Fruit fly (Drosophila melanogaster) whole organism, embryonic: ENCODE measurements around the gene E23.

Experiments used
- CG11696 ChIP-seq: fragments of 200-800 bp; sonication (Bioruptor generic); IDR thresholded peaks from 2 replicates; pipeline ENCODE4 v1.3.6; 2022; ENCODE audit warnings: missing biosample characterization, missing genetic modification characterization
- CG17359 ChIP-seq: fragments of 200-800 bp; sonication (Bioruptor generic); optimal IDR thresholded peaks from 3 replicates; lab custom pipeline; 2018; ENCODE audit warnings: missing biosample characterization, mild to moderate bottlenecking, missing genetic modification characterization, moderate library complexity
- CG2116 ChIP-seq: fragments of 200-800 bp; sonication (Bioruptor generic); optimal IDR thresholded peaks from 3 replicates; lab custom pipeline; 2018; ENCODE audit warnings: missing biosample characterization, mild to moderate bottlenecking, missing genetic modification characterization
- CG2875 ChIP-seq: fragments of 200-800 bp; sonication (Bioruptor generic); optimal IDR thresholded peaks from 2 replicates; lab custom pipeline; 2017; ENCODE audit warnings: missing biosample characterization, mild to moderate bottlenecking, missing genetic modification characterization, missing genetic modification reagents
- CG31441 ChIP-seq: fragments of 200-800 bp; sonication (Bioruptor generic); IDR thresholded peaks from 2 replicates; pipeline ENCODE4 v1.3.6; 2022; ENCODE audit warnings: missing biosample characterization, missing genetic modification characterization
- CG3838 ChIP-seq: fragments of 200-800 bp; sonication (Bioruptor generic); optimal IDR thresholded peaks from 3 replicates; lab custom pipeline; 2016; ENCODE audit warnings: missing biosample characterization, missing genetic modification characterization
- CG4820 ChIP-seq: fragments of 200-800 bp; sonication (Bioruptor generic); optimal IDR thresholded peaks from 3 replicates; lab custom pipeline; 2016; ENCODE audit warnings: missing biosample characterization, missing genetic modification characterization
- CG6765 ChIP-seq: fragments of 200-800 bp; sonication (Bioruptor generic); optimal IDR thresholded peaks from 3 replicates; lab custom pipeline; 2017; ENCODE audit warnings: missing biosample characterization, mild to moderate bottlenecking, missing genetic modification characterization
- CG7271 ChIP-seq: fragments of 200-800 bp; sonication (Bioruptor generic); optimal IDR thresholded peaks from 2 replicates; lab custom pipeline; 2018; ENCODE audit warnings: missing biosample characterization, mild to moderate bottlenecking, missing genetic modification characterization, moderate library complexity
- CG7839 ChIP-seq: fragments of 200-800 bp; sonication (Bioruptor generic); optimal IDR thresholded peaks from 3 replicates; lab custom pipeline; 2018; ENCODE audit warnings: missing biosample characterization, mild to moderate bottlenecking, missing genetic modification characterization, moderate library complexity
- CG9727 ChIP-seq: fragments of 200-800 bp; sonication (Bioruptor generic); optimal IDR thresholded peaks from 3 replicates; lab custom pipeline; 2017; ENCODE audit warnings: missing biosample characterization, mild to moderate bottlenecking, missing genetic modification characterization
- CG9876 ChIP-seq: fragments of 200-800 bp; sonication (Bioruptor generic); optimal IDR thresholded peaks from 2 replicates; lab custom pipeline; 2016; ENCODE audit warnings: missing biosample characterization, missing genetic modification characterization
- CTCF ChIP-seq: fragments of 200-800 bp; sonication (Bioruptor generic); optimal IDR thresholded peaks from 2 replicates; lab custom pipeline; 2017; ENCODE audit warnings: missing biosample characterization, mild to moderate bottlenecking, missing genetic modification characterization, moderate library complexity
- CkIIα-i1 ChIP-seq: fragments of 200-800 bp; sonication (Bioruptor generic); IDR thresholded peaks from 2 replicates; pipeline ENCODE4 v1.3.6; 2022; ENCODE audit warnings: missing biosample characterization, missing genetic modification characterization
- Dll ChIP-seq: fragments of 200-800 bp; sonication (Bioruptor generic); IDR thresholded peaks from 4 replicates; pipeline ENCODE4 v1.3.6; 2022; ENCODE audit warnings: missing biosample characterization, missing genetic modification characterization; ENCODE audit not compliant: partially characterized antibody
- Dp ChIP-seq: fragments of 200-800 bp; sonication (Bioruptor generic); optimal IDR thresholded peaks from 2 replicates; lab custom pipeline; 2018; ENCODE audit warnings: missing biosample characterization, mild to moderate bottlenecking, missing genetic modification characterization, moderate library complexity
- Fer3 ChIP-seq: fragments of 200-800 bp; sonication (Bioruptor generic); optimal IDR thresholded peaks from 2 replicates; lab custom pipeline; 2018; ENCODE audit warnings: missing biosample characterization, mild to moderate bottlenecking, missing genetic modification characterization, moderate library complexity
- Hmr ChIP-seq: fragments of 200-800 bp; sonication (Bioruptor generic); optimal IDR thresholded peaks from 3 replicates; lab custom pipeline; 2017; ENCODE audit warnings: mild to moderate bottlenecking, missing biosample characterization, missing genetic modification reagents, missing genetic modification characterization
- Lpt ChIP-seq: fragments of >200 bp; optimal IDR thresholded peaks from 2 replicates; lab custom pipeline; 2018; ENCODE audit warnings: missing biosample characterization, missing genetic modification characterization
- Optix ChIP-seq: fragments of 200-800 bp; sonication (Bioruptor generic); IDR thresholded peaks from 3 replicates; pipeline ENCODE4 v1.3.6; 2022; ENCODE audit warnings: missing biosample characterization, missing genetic modification characterization
- Spps ChIP-seq: fragments of 200-800 bp; sonication (Bioruptor generic); optimal IDR thresholded peaks from 2 replicates; lab custom pipeline; 2018; ENCODE audit warnings: missing biosample characterization, mild to moderate bottlenecking, missing genetic modification characterization
- Xbp1 ChIP-seq: fragments of 200-800 bp; sonication (Bioruptor generic); optimal IDR thresholded peaks from 3 replicates; lab custom pipeline; 2016; ENCODE audit warnings: missing biosample characterization, mild to moderate bottlenecking, missing genetic modification characterization
- Xrp1 ChIP-seq: fragments of 200-800 bp; sonication (Bioruptor generic); IDR thresholded peaks from 2 replicates; pipeline ENCODE4 v1.3.6; 2022; ENCODE audit warnings: missing biosample characterization, missing genetic modification characterization
- ara ChIP-seq: fragments of 200-800 bp; sonication (Bioruptor generic); IDR thresholded peaks from 2 replicates; pipeline ENCODE4 v1.3.6; 2022; ENCODE audit warnings: missing biosample characterization, missing genetic modification characterization
- ash1 ChIP-seq: fragments of 200-800 bp; sonication (Bioruptor generic); optimal IDR thresholded peaks from 2 replicates; lab custom pipeline; 2018; ENCODE audit warnings: missing biosample characterization, mild to moderate bottlenecking, missing genetic modification characterization
- bigmax ChIP-seq: fragments of 200-800 bp; sonication (Bioruptor generic); optimal IDR thresholded peaks from 2 replicates; lab custom pipeline; 2018; ENCODE audit warnings: missing biosample characterization, mild to moderate bottlenecking, missing genetic modification characterization
- ems ChIP-seq: fragments of 200-800 bp; sonication (Bioruptor generic); optimal IDR thresholded peaks from 3 replicates; lab custom pipeline; 2016; ENCODE audit warnings: missing biosample characterization, missing genetic modification characterization
- gfzf ChIP-seq: fragments of 200-800 bp; sonication (Bioruptor generic); optimal IDR thresholded peaks from 2 replicates; lab custom pipeline; 2016; ENCODE audit warnings: missing biosample characterization, mild to moderate bottlenecking, missing genetic modification characterization, moderate library complexity
- grn ChIP-seq: fragments of 200-800 bp; sonication (Bioruptor generic); optimal IDR thresholded peaks from 3 replicates; lab custom pipeline; 2017; ENCODE audit warnings: missing biosample characterization, missing genetic modification characterization
- ind ChIP-seq: fragments of 200-800 bp; sonication (Bioruptor generic); optimal IDR thresholded peaks from 3 replicates; lab custom pipeline; 2016; ENCODE audit warnings: missing biosample characterization, missing genetic modification characterization
- inv ChIP-seq: fragments of 200-800 bp; sonication (Bioruptor generic); IDR thresholded peaks from 2 replicates; pipeline ENCODE4 v1.3.6; 2022; ENCODE audit warnings: missing biosample characterization, missing genetic modification characterization; ENCODE audit not compliant: partially characterized antibody
- knrl ChIP-seq: fragments of 200-800 bp; sonication (Bioruptor generic); IDR thresholded peaks from 3 replicates; pipeline ENCODE4 v1.3.6; 2022; ENCODE audit warnings: missing biosample characterization, missing genetic modification characterization; ENCODE audit not compliant: partially characterized antibody
- lilli ChIP-seq: fragments of 200-800 bp; sonication (Bioruptor generic); optimal IDR thresholded peaks from 3 replicates; lab custom pipeline; 2016; ENCODE audit warnings: missing biosample characterization, missing genetic modification characterization
- maf-S ChIP-seq: fragments of 200-800 bp; sonication (Bioruptor generic); optimal IDR thresholded peaks from 2 replicates; lab custom pipeline; 2016; ENCODE audit warnings: missing biosample characterization, missing genetic modification characterization
- nerfin-2 ChIP-seq: fragments of 200-800 bp; sonication (Bioruptor generic); IDR thresholded peaks from 2 replicates; pipeline ENCODE4 v1.3.6; 2022; ENCODE audit warnings: missing biosample characterization, missing genetic modification characterization; ENCODE audit not compliant: partially characterized antibody
- odd ChIP-seq: fragments of 200-800 bp; sonication (Bioruptor generic); optimal IDR thresholded peaks from 2 replicates; lab custom pipeline; 2017; ENCODE audit warnings: missing biosample characterization, mild to moderate bottlenecking, missing genetic modification characterization
- org-1 ChIP-seq: fragments of 200-800 bp; sonication (Bioruptor generic); optimal IDR thresholded peaks from 2 replicates; lab custom pipeline; 2017; ENCODE audit warnings: missing biosample characterization, missing genetic modification characterization
- pros ChIP-seq: fragments of 200-800 bp; sonication (Bioruptor generic); optimal IDR thresholded peaks from 3 replicates; lab custom pipeline; 2019; ENCODE audit warnings: missing biosample characterization, mild to moderate bottlenecking, missing genetic modification characterization, moderate library complexity
- repo ChIP-seq: fragments of 200-800 bp; sonication (Bioruptor generic); optimal IDR thresholded peaks from 2 replicates; lab custom pipeline; 2016; ENCODE audit warnings: missing biosample characterization, missing genetic modification characterization
- run ChIP-seq: fragments of 200-800 bp; sonication (Bioruptor generic); optimal IDR thresholded peaks from 3 replicates; lab custom pipeline; 2018; ENCODE audit warnings: missing biosample characterization, mild to moderate bottlenecking, missing genetic modification characterization
- scrt ChIP-seq: fragments of 200-800 bp; sonication (Bioruptor generic); optimal IDR thresholded peaks from 2 replicates; lab custom pipeline; 2018; ENCODE audit warnings: missing biosample characterization, mild to moderate bottlenecking, missing genetic modification characterization, moderate library complexity
- sens ChIP-seq: fragments of 200-800 bp; sonication (Bioruptor generic); peaks from one replicate; lab custom pipeline; 2016; ENCODE audit warnings: missing biosample characterization, missing genetic modification characterization
- sim ChIP-seq: fragments of 200-800 bp; sonication (Bioruptor generic); IDR thresholded peaks from 2 replicates; pipeline ENCODE4 v1.3.6; 2022; ENCODE audit warnings: missing biosample characterization, missing genetic modification characterization
- unc-4 ChIP-seq: fragments of 200-800 bp; sonication (Bioruptor generic); IDR thresholded peaks from 2 replicates; pipeline ENCODE4 v1.3.6; 2022; ENCODE audit warnings: missing biosample characterization, missing genetic modification characterization; ENCODE audit not compliant: partially characterized antibody
- zf30C ChIP-seq: fragments of 200-800 bp; sonication (Bioruptor generic); optimal IDR thresholded peaks from 3 replicates; lab custom pipeline; 2018; ENCODE audit warnings: missing biosample characterization, mild to moderate bottlenecking, missing genetic modification characterization

E23 gene

dm6 chr2L:3330628-3331027 lies 24.0 kb downstream of the E23 start, which contains the start of gene CG3285:
TSS of gene CG3285 (plus strand) at chr2L:3330928.
- peak; percentile 8 for TF ChIP-seq sens (GFP tag; lab: Kevin White, UChicago)
- TF ChIP-seq CG7839 (tag; lab: Kevin White, UChicago) = no peak

- TF ChIP-seq sens (GFP tag; lab: Kevin White, UChicago) (no peak), CG6765 (GFP tag; lab: Kevin White, UChicago) (no peak), zf30C (no peak), pros (GFP tag; lab: Kevin White, UChicago) (no peak), CG4820 (no peak)
- TF ChIP-seq, all 482 proteins: peak for 0
Observed at dm6 chr2L:3327603-3328002, 27.0 kb downstream of the E23 start, which contains the start of gene CG33282. TSS of gene CG33282 (plus strand) at chr2L:3327903.

dm6 chr2L:3323319-3324287 lies 31.0 kb downstream of the E23 start, which contains the start of gene CG33281:
TSS of gene CG33281 (plus strand) at chr2L:3324237.
- TF ChIP-seq CkIIα-i1 (GFP tag; lab: Robert Waterston, UW) (no peak), CG6765 (GFP tag; lab: Kevin White, UChicago) (peak; percentile 51), ara (GFP tag; lab: Robert Waterston, UW) (0 out of 2 replicates have a peak, but pooled peaks have one; percentile 37), maf-S (GFP tag; lab: Kevin White, UChicago) (no peak), CTCF (no peak), Hmr (GFP tag; lab: Kevin White, UChicago) (peak; percentile 30), run (tag; lab: Kevin White, UChicago) (no peak), CG9727 (GFP tag; lab: Kevin White, UChicago) (no peak), CG17359 (tag; lab: Kevin White, UChicago) (no peak), knrl (GFP tag; lab: Robert Waterston, UW) (no peak), lilli (GFP tag; lab: Kevin White, UChicago) (no peak), Xrp1 (GFP tag; lab: Robert Waterston, UW) (no peak), sim (no peak), CG31441 (peak; percentile 23; the same call in 1 of the 2 replicates), ems (GFP tag; lab: Kevin White, UChicago) (no peak), Lpt (no peak), scrt (peak; percentile 64), CG9876 (no peak), Dp (no peak), gfzf (GFP tag; lab: Kevin White, UChicago) (no peak), Dll (no peak), ind (GFP tag; lab: Kevin White, UChicago) (no peak), Fer3 (tag; lab: Kevin White, UChicago) (peak; percentile 61), ash1 (GFP tag; lab: Kevin White, UChicago) (no peak), Xbp1 (no peak), Spps (tag; lab: Kevin White, UChicago) (no peak), CG4820 (no peak), Optix (GFP tag; lab: Robert Waterston, UW) (no peak), bigmax (no peak), CG11696 (GFP tag; lab: Robert Waterston, UW) (no peak), grn (GFP tag; lab: Kevin White, UChicago) (no peak), CG2116 (GFP tag; lab: Kevin White, UChicago) (no peak), org-1 (GFP tag; lab: Kevin White, UChicago) (no peak), odd (GFP tag; lab: Kevin White, UChicago) (no peak), CG3838 (GFP tag; lab: Kevin White, UChicago) (no peak), CG7271 (tag; lab: Kevin White, UChicago) (no peak), repo (GFP tag; lab: Kevin White, UChicago) (no peak), CG2875 (no peak), inv (GFP tag; lab: Robert Waterston, UW) (no peak), unc-4 (GFP tag; lab: Robert Waterston, UW) (no peak), nerfin-2 (no peak)
